Worm (Caenorhabditis elegans) whole organism, L1 larva: ENCODE measurements around the gene srh-67.

Experiments
- ceh-82 ChIP-seq, 3 experiments: fragments of 150-350 bp in 1 of 3; sonication (generic microtip) in 2 of 3; optimal IDR thresholded peaks; 2 replicates each; lab custom pipeline; 2014 to 2017; ENCODE audit warnings: missing biosample characterization in 3 of 3, missing genetic modification characterization in 3 of 3
- ces-1 ChIP-seq: fragments of 150-350 bp; optimal IDR thresholded peaks from 2 replicates; lab custom pipeline; 2014; ENCODE audit warnings: missing biosample characterization, missing genetic modification reagents, missing genetic modification characterization
- dsc-1 ChIP-seq: sonication (generic microtip); optimal IDR thresholded peaks from 2 replicates; lab custom pipeline; 2016; ENCODE audit warnings: mild to moderate bottlenecking, missing genetic modification characterization, missing compliant biosample characterization
- lir-3 ChIP-seq: sonication (generic microtip); optimal IDR thresholded peaks from 2 replicates; lab custom pipeline; 2016; ENCODE audit warnings: mild to moderate bottlenecking, missing genetic modification characterization, moderate library complexity, missing compliant biosample characterization; ENCODE audit not compliant: poor library complexity
- nhr-47 ChIP-seq: sonication (generic microtip); optimal IDR thresholded peaks from 2 replicates; lab custom pipeline; 2016; ENCODE audit warnings: mild to moderate bottlenecking, missing genetic modification characterization, moderate library complexity, missing compliant biosample characterization
- nhr-76 ChIP-seq: sonication (generic microtip); optimal IDR thresholded peaks from 2 replicates; lab custom pipeline; 2017; ENCODE audit warnings: missing biosample characterization, missing genetic modification characterization
- pag-3 ChIP-seq: sonication (generic microtip); optimal IDR thresholded peaks from 2 replicates; lab custom pipeline; 2017; ENCODE audit warnings: missing genetic modification characterization, mild to moderate bottlenecking, missing compliant biosample characterization, antibody characterized with exemption, borderline replicate concordance; ENCODE audit not compliant: insufficient read depth
- swsn-7 ChIP-seq: sonication (generic microtip); optimal IDR thresholded peaks from 2 replicates; lab custom pipeline; 2016; ENCODE audit warnings: missing genetic modification characterization, missing compliant biosample characterization
- unc-130 ChIP-seq: fragments of 150-350 bp; optimal IDR thresholded peaks from 2 replicates; lab custom pipeline; 2017; ENCODE audit warnings: missing biosample characterization, missing genetic modification characterization, inconsistent platforms
- unc-62 ChIP-seq: fragments of 150-350 bp; optimal IDR thresholded peaks from 2 replicates; lab custom pipeline; 2014; ENCODE audit warnings: missing biosample characterization, missing genetic modification reagents, missing genetic modification characterization
- unc-86 ChIP-seq: sonication (generic microtip); optimal IDR thresholded peaks from 2 replicates; lab custom pipeline; 2016; ENCODE audit warnings: missing genetic modification characterization, missing compliant biosample characterization
- zag-1 ChIP-seq: fragments of 150-350 bp; optimal IDR thresholded peaks from 2 replicates; lab custom pipeline; 2014; ENCODE audit warnings: missing biosample characterization, missing genetic modification characterization

- TF ChIP-seq lir-3 (tag; lab: Kevin White, UChicago) (no peak), ceh-82 (tag; optimal IDR thresholded peaks at IDR 0.05; lab: Kevin White, UChicago) (no peak), dsc-1 (no peak), unc-130 (tag; lab: Kevin White, UChicago) (no peak), unc-86 (tag; lab: Kevin White, UChicago) (no peak), nhr-47 (tag; lab: Kevin White, UChicago) (no peak), unc-62 (no peak), nhr-76 (tag; lab: Kevin White, UChicago) (no peak), swsn-7 (tag; lab: Kevin White, UChicago) (no peak), zag-1 (tag; lab: Kevin White, UChicago) (no peak), ces-1 (GFP tag; lab: Kevin White, UChicago) (no peak), pag-3 (tag; lab: Kevin White, UChicago) (no peak)
These were observed 40.9 kb downstream of the srh-67 start for ce11 chrII:12549613-12550012.
